Fruit fly (Drosophila melanogaster) Kc167 (cell line): Measurements from ENCODE around the gene Cyp318a1.

ENCODE experiments used
- Myc ChIP-seq: fragments of >200 bp; optimal IDR thresholded peaks from 2 replicates; lab custom pipeline; 2017; ENCODE audit warnings: missing external identifiers
- Sin3A ChIP-seq: fragments of >200 bp; optimal IDR thresholded peaks from 2 replicates; lab custom pipeline; 2018; ENCODE audit warnings: missing external identifiers
- h ChIP-seq: fragments of >200 bp; optimal IDR thresholded peaks from 3 replicates; lab custom pipeline; 2018; ENCODE audit warnings: missing external identifiers
- insv ChIP-seq: fragments of >200 bp; optimal IDR thresholded peaks from 3 replicates; lab custom pipeline; 2018; ENCODE audit warnings: missing external identifiers
- psq ChIP-seq: fragments of >200 bp; optimal IDR thresholded peaks from 2 replicates; lab custom pipeline; 2017; ENCODE audit warnings: missing external identifiers
- ttk ChIP-seq: sonication (Bioruptor generic); optimal IDR thresholded peaks from 2 replicates; lab custom pipeline; 2017; ENCODE audit warnings: missing external identifiers

Cyp318a1 gene

DNA sequence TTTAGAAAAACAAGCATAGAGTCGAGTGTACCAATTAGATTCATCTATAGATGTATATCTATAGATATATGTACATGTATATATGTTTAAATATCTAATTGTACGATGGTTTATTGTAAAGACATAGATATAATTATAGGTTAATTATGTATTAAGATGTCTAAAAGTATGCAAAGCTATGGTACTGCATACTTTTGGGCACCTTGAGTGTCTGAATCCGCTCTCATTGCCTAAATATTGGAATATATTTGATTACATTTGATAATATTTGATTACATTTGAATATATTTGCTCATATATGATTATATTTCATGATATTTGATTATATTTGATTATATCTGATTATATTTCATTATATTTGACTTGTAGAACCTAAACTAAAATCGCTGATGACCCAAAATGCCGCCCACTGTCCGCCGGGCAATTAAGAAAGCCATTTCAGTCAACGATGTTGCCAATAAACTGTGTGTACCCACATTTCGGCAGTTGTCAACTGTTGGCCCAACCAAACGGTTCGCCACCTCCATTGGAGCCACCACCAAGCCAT lies at the start of gene Cyp318a1:
TSS of gene Cyp318a1 (plus strand) at position 497 of the 547 bp plus-strand sequence.
- TF ChIP-seq Sin3A (lab: Kevin White, UChicago) = no peak
- TF ChIP-seq ttk (lab: Kevin White, UChicago) = no peak
- no peak for TF ChIP-seq insv (lab: Kevin White, UChicago)
- TF ChIP-seq Myc = no peak
- TF ChIP-seq psq (lab: Kevin White, UChicago) = no peak
- no peak for TF ChIP-seq h (lab: Kevin White, UChicago)

DNA sequence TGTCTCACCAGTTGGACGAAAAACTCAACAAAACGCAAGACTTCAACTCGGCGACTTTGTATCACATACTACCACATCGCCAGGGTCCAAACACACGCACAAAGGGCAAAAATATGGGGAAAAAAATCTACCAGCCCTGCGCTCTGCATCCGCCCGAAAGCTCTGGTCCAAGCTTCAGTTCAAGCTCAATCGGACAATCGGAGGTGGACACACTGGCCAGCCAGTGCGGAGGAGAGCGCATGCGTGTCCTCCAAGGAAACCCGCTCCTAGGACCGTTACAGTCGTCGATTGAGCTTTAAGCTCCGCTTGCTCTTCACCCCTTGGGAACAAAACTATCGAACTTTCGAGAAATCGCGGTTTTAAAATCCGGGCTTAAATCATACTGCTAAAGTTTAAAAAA lies 48.6 kb upstream of the Cyp318a1 start:
- TF ChIP-seq h (lab: Kevin White, UChicago) = no peak
- TF ChIP-seq insv (lab: Kevin White, UChicago) = no peak
- no peak for TF ChIP-seq ttk (lab: Kevin White, UChicago)
- TF ChIP-seq Sin3A (lab: Kevin White, UChicago) = no peak
- no peak for TF ChIP-seq Myc
- no peak for TF ChIP-seq psq (lab: Kevin White, UChicago)

- TF ChIP-seq insv (lab: Kevin White, UChicago) (no peak), Myc (no peak), h (lab: Kevin White, UChicago) (no peak), psq (lab: Kevin White, UChicago) (no peak), ttk (lab: Kevin White, UChicago) (no peak), Sin3A (lab: Kevin White, UChicago) (no peak)
These were observed 47.4 kb upstream of the Cyp318a1 start, which contains the start of gene cac for dm6 chrX:11984987-11985386. Gene cac (minus strand): TSS chrX:11985087.

dm6 chrX:11987664-11988063 lies 44.8 kb upstream of the Cyp318a1 start, which contains the start of gene gd:
Gene gd (minus strand): TSS chrX:11987764.
- TF ChIP-seq insv (lab: Kevin White, UChicago) (no peak), Myc (no peak), ttk (lab: Kevin White, UChicago) (no peak), psq (lab: Kevin White, UChicago) (no peak), h (lab: Kevin White, UChicago) (no peak), Sin3A (lab: Kevin White, UChicago) (no peak)

- TF ChIP-seq h (lab: Kevin White, UChicago) (no peak), ttk (lab: Kevin White, UChicago) (no peak), psq (lab: Kevin White, UChicago) (no peak), insv (lab: Kevin White, UChicago) (no peak), Sin3A (lab: Kevin White, UChicago) (no peak), Myc (no peak)
These were observed 43.5 kb upstream of the Cyp318a1 start, which contains the start of gene tsg for dm6 chrX:11988912-11989311. Gene tsg (minus strand): TSS chrX:11988948.

dm6 chrX:11992668-11993067 lies 39.8 kb upstream of the Cyp318a1 start, which contains the start of gene CG18130:
Gene CG18130 (minus strand): TSS chrX:11992768.
- TF ChIP-seq psq (lab: Kevin White, UChicago) = no peak
- TF ChIP-seq h (lab: Kevin White, UChicago) = no peak
- TF ChIP-seq insv (lab: Kevin White, UChicago) = no peak

DNA sequence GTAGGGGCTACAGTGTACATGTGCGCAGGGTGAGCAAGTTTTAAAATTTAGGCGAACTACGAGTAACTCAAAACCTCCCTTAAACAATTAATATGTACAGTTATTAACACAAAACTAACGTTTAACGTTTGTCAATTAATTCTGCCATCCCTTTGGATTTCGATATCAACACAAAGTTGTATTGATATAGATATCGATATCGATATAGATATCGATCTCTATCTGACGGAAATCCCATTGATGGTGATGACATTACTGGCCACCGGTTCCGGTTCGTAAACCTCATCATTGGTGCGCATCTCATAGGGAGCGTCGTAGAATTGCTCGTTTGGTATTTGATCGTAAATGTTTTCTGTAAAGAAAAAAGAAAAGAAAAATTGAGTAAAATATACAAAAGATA lies 39.2 kb upstream of the Cyp318a1 start:
- TF ChIP-seq h (lab: Kevin White, UChicago) (no peak), Sin3A (lab: Kevin White, UChicago) (no peak), ttk (lab: Kevin White, UChicago) (no peak)

- TF ChIP-seq psq (lab: Kevin White, UChicago) (no peak), Sin3A (lab: Kevin White, UChicago) (no peak), h (lab: Kevin White, UChicago) (no peak), ttk (lab: Kevin White, UChicago) (no peak), insv (lab: Kevin White, UChicago) (no peak), Myc (no peak)
These were observed 32.3 kb upstream of the Cyp318a1 start for dm6 chrX:11999974-12000618.

dm6 chrX:12001005-12001404 lies 31.4 kb upstream of the Cyp318a1 start:
- TF ChIP-seq h (lab: Kevin White, UChicago) (no peak), Sin3A (lab: Kevin White, UChicago) (no peak), Myc (no peak), ttk (lab: Kevin White, UChicago) (no peak), psq (lab: Kevin White, UChicago) (no peak), insv (lab: Kevin White, UChicago) (no peak)

dm6 chrX:12003437-12004394 lies 28.7 kb upstream of the Cyp318a1 start, which contains the start of gene fw:
Gene fw (minus strand): TSS chrX:12003914.
- TF ChIP-seq ttk (lab: Kevin White, UChicago) (no peak), Myc (no peak), psq (lab: Kevin White, UChicago) (no peak), Sin3A (lab: Kevin White, UChicago) (no peak), h (lab: Kevin White, UChicago) (no peak), insv (lab: Kevin White, UChicago) (no peak)

- TF ChIP-seq psq (lab: Kevin White, UChicago) (no peak), h (lab: Kevin White, UChicago) (no peak), Sin3A (lab: Kevin White, UChicago) (no peak), insv (lab: Kevin White, UChicago) (no peak), ttk (lab: Kevin White, UChicago) (no peak), Myc (no peak)
These were observed 28.1 kb upstream of the Cyp318a1 start for dm6 chrX:12004395-12004768.
